Fruit fly (Drosophila melanogaster): ENCODE data around the gene LManII.

Gene LManII

dm6 chr2L:10499608-10500007 lies 42.1 kb downstream of the LManII start (continued):
- TF ChIP-seq crc (GFP tag; optimal IDR thresholded peaks at IDR 0.05) (no peak), mirr (GFP tag; optimal IDR thresholded peaks at IDR 0.05) (peak; percentile 58), CG6175 (GFP tag; IDR thresholded peaks at IDR 0.05) (peak; percentile 32; the same call in 1 of the 3 replicates), gsb-n (tag; optimal IDR thresholded peaks at IDR 0.05) (no peak), CG14441 (GFP tag; IDR thresholded peaks at IDR 0.05) (0 out of 2 replicates have a peak, but pooled peaks have one; percentile 27), rib (GFP tag; IDR thresholded peaks at IDR 0.05) (peak; percentile 37; the same call in 1 of the 2 replicates), lola (GFP tag; optimal IDR thresholded peaks at IDR 0.05) (no peak), CG18599 (GFP tag; optimal IDR thresholded peaks at IDR 0.05) (peak; percentile 6), CG4360 (GFP tag; IDR thresholded peaks at IDR 0.05) (peak; percentile 84), lab (GFP tag; optimal IDR thresholded peaks at IDR 0.05) (peak; percentile 48), ind (GFP tag; optimal IDR thresholded peaks at IDR 0.05) (no peak)

dm6 chr2L:10500309-10500974 lies 43.0 kb downstream of the LManII start:
- TF ChIP-seq Doc2 (GFP tag; IDR thresholded peaks at IDR 0.05) = no peak
- no peak for TF ChIP-seq jumu (GFP tag; optimal IDR thresholded peaks at IDR 0.05)
- peak; percentile 40; the same call in 1 of the 2 replicates for TF ChIP-seq onecut (GFP tag; IDR thresholded peaks at IDR 0.05)
- no peak for TF ChIP-seq CG10209 (GFP tag; optimal IDR thresholded peaks at IDR 0.05)
- TF ChIP-seq sd (tag; optimal IDR thresholded peaks at IDR 0.05) = peak; percentile 54
- TF ChIP-seq CG14860 (GFP tag; IDR thresholded peaks at IDR 0.05; ENCODE audit: partially characterized antibody) = no peak
- TF ChIP-seq BtbVII (GFP tag; optimal IDR thresholded peaks at IDR 0.05) = peak; percentile 7
- peak in 1 of 2 experiments; percentile 33 for TF ChIP-seq eve (GFP tag; optimal IDR thresholded peaks at IDR 0.05)
- TF ChIP-seq wdn (GFP tag; IDR thresholded peaks at IDR 0.05) = no peak
- no peak for TF ChIP-seq dpn (GFP tag; optimal IDR thresholded peaks at IDR 0.05)
- peak in 1 of 2 experiments; percentile 23 for TF ChIP-seq Pdp1 (GFP tag; optimal IDR thresholded peaks at IDR 0.05)
- no peak for TF ChIP-seq seq (GFP tag; IDR thresholded peaks at IDR 0.05)
- TF ChIP-seq sima (GFP tag; optimal IDR thresholded peaks at IDR 0.05) = no peak

DNA sequence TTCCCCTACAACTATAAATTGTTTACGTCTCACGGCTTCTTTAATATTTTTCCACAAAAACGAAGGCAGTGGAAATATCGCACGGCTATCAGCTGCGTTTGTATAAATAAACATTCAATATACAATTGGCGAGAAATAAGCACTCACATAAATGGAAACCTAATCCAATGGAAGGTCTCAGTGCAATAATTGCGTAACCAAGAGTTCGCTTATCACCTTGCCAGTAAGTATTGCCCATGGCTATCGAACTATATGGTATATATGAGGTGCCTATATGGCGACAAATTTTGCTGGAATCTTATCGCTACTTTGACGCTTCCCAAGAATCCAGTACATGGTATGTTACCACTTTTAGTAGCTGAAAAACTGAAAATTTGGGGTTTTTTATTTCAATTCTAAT lies 44.8 kb downstream of the LManII start:
- TF ChIP-seq so (GFP tag; IDR thresholded peaks at IDR 0.05) (peak; percentile 16; the same call in 1 of the 3 replicates), CG34376 (GFP tag; optimal IDR thresholded peaks at IDR 0.05) (peak; percentile 12), dysf (GFP tag; IDR thresholded peaks at IDR 0.05) (no peak), chinmo (GFP tag; IDR thresholded peaks at IDR 0.05; ENCODE audit: partially characterized antibody) (0 out of 4 replicates have a peak, but pooled peaks have one; percentile 78), BtbVII (GFP tag; optimal IDR thresholded peaks at IDR 0.05) (no peak), tup (GFP tag; optimal IDR thresholded peaks at IDR 0.05) (no peak), HHEX (GFP tag; optimal IDR thresholded peaks at IDR 0.05) (no peak), hth (optimal IDR thresholded peaks at IDR 0.05) (no peak), Awh (GFP tag; IDR thresholded peaks at IDR 0.05) (no peak), bab2 (GFP tag; optimal IDR thresholded peaks at IDR 0.05) (no peak), CG31224 (GFP tag; IDR thresholded peaks at IDR 0.05) (no peak), eyg (GFP tag; optimal IDR thresholded peaks at IDR 0.05) (no peak), lab (GFP tag; optimal IDR thresholded peaks at IDR 0.05) (peak; percentile 15), CG17912 (GFP tag; optimal IDR thresholded peaks at IDR 0.05) (no peak), GATAe (GFP tag; conservative IDR thresholded peaks at IDR 0.05) (peak; percentile 46; the same call in 1 of the 2 replicates), Pdp1 (GFP tag; optimal IDR thresholded peaks at IDR 0.05) (peak in 1 of 2 experiments; percentile 94), H2.0 (GFP tag; IDR thresholded peaks at IDR 0.05) (no peak), Ptx1 (GFP tag; IDR thresholded peaks at IDR 0.05) (no peak), Sry-δ (GFP tag; optimal IDR thresholded peaks at IDR 0.05) (no peak), lmd (GFP tag; IDR thresholded peaks at IDR 0.05) (no peak), ap (GFP tag; IDR thresholded peaks at IDR 0.05) (no peak), CG15011 (GFP tag; optimal IDR thresholded peaks at IDR 0.05) (no peak), ewg (GFP tag; optimal IDR thresholded peaks at IDR 0.05) (no peak), exex (tag; optimal IDR thresholded peaks at IDR 0.05) (peak; percentile 60), CG9215 (GFP tag; IDR thresholded peaks at IDR 0.05) (no peak), mirr (GFP tag; optimal IDR thresholded peaks at IDR 0.05) (peak; percentile 24), unc-4 (GFP tag; IDR thresholded peaks at IDR 0.05; ENCODE audit: partially characterized antibody) (no peak)

All from whole organism, embryonic.